Fruit fly (Drosophila melanogaster): ENCODE results near the gene rho.

- TF ChIP-seq Myc (optimal IDR thresholded peaks at IDR 0.05) (no peak), Sin3A (optimal IDR thresholded peaks at IDR 0.05) (no peak), psq (optimal IDR thresholded peaks at IDR 0.05) (no peak), insv (optimal IDR thresholded peaks at IDR 0.05) (no peak), h (optimal IDR thresholded peaks at IDR 0.05) (no peak)
These were observed 40.2 kb upstream of the rho start, which contains the start of gene CG9173 for dm6 chr3L:1423371-1423770.

Data from Kc167 (cell line).